Worm (Caenorhabditis elegans): ENCODE results near the gene gldi-5.

DNA sequence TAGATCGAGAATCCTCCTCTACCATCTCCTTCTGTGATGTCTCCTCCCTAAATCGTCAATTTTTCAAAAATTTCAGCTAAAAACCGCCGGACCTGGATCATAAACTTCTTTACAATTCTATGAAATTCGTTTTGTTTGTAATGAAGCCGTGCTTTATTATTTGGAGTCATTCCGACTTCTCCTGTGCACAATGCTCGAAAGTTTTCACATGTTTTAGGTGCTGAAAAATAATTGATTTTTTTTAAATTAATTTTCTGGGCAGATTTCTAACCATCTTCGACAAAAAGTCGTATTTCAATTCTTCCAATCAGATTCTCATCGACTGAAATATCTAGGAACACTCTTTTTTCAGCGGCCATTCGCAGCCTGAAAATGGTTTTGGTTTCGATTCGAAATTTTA, 27.0 kb downstream of the gldi-5 start, which contains the start of gene cyn-9:
- no peak for TF ChIP-seq ztf-11 (tag; optimal IDR thresholded peaks at IDR 0.05)
- TF ChIP-seq egl-27 (tag; optimal IDR thresholded peaks at IDR 0.05), result no peak
- no peak for TF ChIP-seq unc-62 (GFP tag; optimal IDR thresholded peaks at IDR 0.05)
- TF ChIP-seq ama-1 (optimal IDR thresholded peaks at IDR 0.05), result no peak
- no peak for TF ChIP-seq snpc-4 (tag; optimal IDR thresholded peaks at IDR 0.05)
- no peak for TF ChIP-seq zag-1 (tag; optimal IDR thresholded peaks at IDR 0.05)
- no peak for TF ChIP-seq crh-2 (tag; optimal IDR thresholded peaks at IDR 0.05)
- TF ChIP-seq skn-1 (tag; optimal IDR thresholded peaks at IDR 0.05), result no peak
- no peak for TF ChIP-seq fos-1 (tag; optimal IDR thresholded peaks at IDR 0.05)
- no peak for TF ChIP-seq nhr-12 (tag; optimal IDR thresholded peaks at IDR 0.05)
- TF ChIP-seq lsy-2 (tag; optimal IDR thresholded peaks at IDR 0.05), result no peak
- no peak for TF ChIP-seq lin-13 (GFP tag; optimal IDR thresholded peaks at IDR 0.05)
- no peak for TF ChIP-seq ZK546.5 (tag; optimal IDR thresholded peaks at IDR 0.05)
